Worm (Caenorhabditis elegans) whole organism, early embryonic: ENCODE measurements around the gene H04M03.12.

Experiments
- B0310.2 ChIP-seq: sonication (generic microtip); optimal IDR thresholded peaks from 2 replicates; lab custom pipeline; 2016; ENCODE audit warnings: mild to moderate bottlenecking, missing genetic modification characterization, missing compliant biosample characterization
- F13C5.2 ChIP-seq: sonication (generic microtip); optimal IDR thresholded peaks from 2 replicates; lab custom pipeline; 2017; ENCODE audit warnings: mild to moderate bottlenecking, missing genetic modification characterization, inconsistent platforms, missing compliant biosample characterization
- aly-1 ChIP-seq: sonication (generic microtip); optimal IDR thresholded peaks from 2 replicates; lab custom pipeline; 2016; ENCODE audit warnings: missing genetic modification characterization, missing compliant biosample characterization
- ama-1 ChIP-seq: fragments of 150-350 bp; optimal IDR thresholded peaks from 2 replicates; lab custom pipeline; 2014
- ceh-13 ChIP-seq: fragments of 200-800 bp; sonication (Bioruptor generic); optimal IDR thresholded peaks from 2 replicates; lab custom pipeline; 2018; ENCODE audit warnings: mild to moderate bottlenecking, missing genetic modification characterization, missing compliant biosample characterization
- ceh-36 ChIP-seq: sonication (generic microtip); optimal IDR thresholded peaks from 2 replicates; lab custom pipeline; 2016; ENCODE audit warnings: missing genetic modification characterization, inconsistent platforms, missing compliant biosample characterization
- ets-7 ChIP-seq: sonication (generic microtip); optimal IDR thresholded peaks from 2 replicates; lab custom pipeline; 2016; ENCODE audit warnings: missing genotype, missing genetic modification characterization, missing compliant biosample characterization
- hmg-4 ChIP-seq: fragments of 200-800 bp; sonication (Bioruptor generic); optimal IDR thresholded peaks from 2 replicates; lab custom pipeline; 2018; ENCODE audit warnings: mild to moderate bottlenecking, missing genetic modification characterization, missing compliant biosample characterization
- hnd-1 ChIP-seq: sonication (generic microtip); optimal IDR thresholded peaks from 2 replicates; lab custom pipeline; 2016; ENCODE audit warnings: missing genetic modification characterization, missing compliant biosample characterization
- pes-1 ChIP-seq: fragments of 200-800 bp; sonication (Bioruptor generic); IDR thresholded peaks from 2 replicates; pipeline ENCODE4 v1.3.6; 2022; ENCODE audit warnings: missing genetic modification reagents, missing genetic modification characterization, missing compliant biosample characterization
- scrt-1 ChIP-seq: fragments of 200-800 bp; sonication (Bioruptor generic); IDR thresholded peaks from 2 replicates; pipeline ENCODE4 v1.3.6; 2022; ENCODE audit warnings: missing genetic modification characterization, missing compliant biosample characterization
- sea-1 ChIP-seq: fragments of 200-800 bp; sonication (Bioruptor generic); conservative IDR thresholded peaks from 2 replicates; pipeline ENCODE4 v1.3.6; 2022; ENCODE audit warnings: missing genetic modification characterization, missing compliant biosample characterization
- tbx-11 ChIP-seq: fragments of 200-800 bp; sonication (Bioruptor generic); IDR thresholded peaks from 2 replicates; pipeline ENCODE4 v1.3.6; 2022; ENCODE audit warnings: missing genetic modification characterization, missing compliant biosample characterization
- tra-4 ChIP-seq: sonication (generic microtip); optimal IDR thresholded peaks from 2 replicates; lab custom pipeline; 2017; ENCODE audit warnings: missing genetic modification characterization, missing compliant biosample characterization

The H04M03.12 gene

DNA sequence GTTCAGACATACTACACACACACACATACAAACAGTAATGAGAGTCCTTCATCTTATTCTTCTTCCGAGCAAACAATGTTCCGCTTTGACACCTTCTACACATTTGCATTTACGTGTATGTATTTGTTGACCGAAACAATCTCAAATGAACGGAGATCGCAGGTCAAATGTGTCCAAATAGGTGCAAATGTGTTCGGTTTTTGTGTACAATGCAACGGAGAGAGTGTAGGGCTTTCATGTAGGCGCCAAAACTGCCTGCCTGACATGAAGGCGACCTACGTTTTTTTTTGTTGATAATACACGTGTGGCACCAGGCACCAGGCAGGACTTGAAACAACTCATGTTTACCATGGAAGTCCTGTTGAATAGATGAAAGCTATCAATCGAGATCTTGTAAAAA is 46.2 kb downstream of the H04M03.12 start:
- TF ChIP-seq pes-1 (GFP tag; lab: Robert Waterston, UW): no peak
- no peak for TF ChIP-seq B0310.2 (tag; lab: Kevin White, UChicago)
- TF ChIP-seq F13C5.2 (tag; lab: Kevin White, UChicago): no peak
- no peak for TF ChIP-seq hmg-4 (GFP tag; lab: Kevin White, UChicago)
- no peak for TF ChIP-seq ets-7 (tag; lab: Kevin White, UChicago)
- no peak for TF ChIP-seq aly-1 (tag; lab: Kevin White, UChicago)
- no peak for TF ChIP-seq ama-1
- TF ChIP-seq sea-1 (GFP tag; lab: Robert Waterston, UW): no peak
- no peak for TF ChIP-seq tra-4 (tag; lab: Kevin White, UChicago)

DNA sequence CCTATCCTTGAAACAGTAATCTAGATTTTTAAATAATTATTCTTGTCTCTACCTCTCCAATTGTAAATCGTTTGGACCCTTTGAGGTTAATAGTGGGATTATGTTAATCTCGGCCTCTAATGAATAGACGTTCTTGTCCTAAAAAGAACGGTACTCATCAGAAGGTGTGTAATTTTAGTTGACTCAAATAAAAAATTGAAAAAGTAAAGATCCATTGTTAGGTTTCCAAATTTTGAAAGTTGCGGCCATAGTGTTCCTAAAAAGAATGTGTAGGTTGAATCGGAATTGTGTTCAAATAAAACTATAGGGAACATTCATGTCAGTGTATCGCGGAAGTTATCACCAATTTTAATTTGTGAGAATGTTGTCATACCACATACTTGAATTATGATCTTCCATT is 47.5 kb downstream of the H04M03.12 start:
- TF ChIP-seq sea-1 (GFP tag; lab: Robert Waterston, UW) (no peak), scrt-1 (GFP tag; lab: Robert Waterston, UW) (no peak), ets-7 (tag; lab: Kevin White, UChicago) (no peak), tbx-11 (GFP tag; lab: Robert Waterston, UW) (no peak), pes-1 (GFP tag; lab: Robert Waterston, UW) (no peak), ceh-13 (GFP tag; lab: Kevin White, UChicago) (no peak), ama-1 (no peak), tra-4 (tag; lab: Kevin White, UChicago) (no peak), hnd-1 (tag; lab: Kevin White, UChicago) (no peak), hmg-4 (GFP tag; lab: Kevin White, UChicago) (no peak), ceh-36 (tag; lab: Kevin White, UChicago) (no peak)

DNA sequence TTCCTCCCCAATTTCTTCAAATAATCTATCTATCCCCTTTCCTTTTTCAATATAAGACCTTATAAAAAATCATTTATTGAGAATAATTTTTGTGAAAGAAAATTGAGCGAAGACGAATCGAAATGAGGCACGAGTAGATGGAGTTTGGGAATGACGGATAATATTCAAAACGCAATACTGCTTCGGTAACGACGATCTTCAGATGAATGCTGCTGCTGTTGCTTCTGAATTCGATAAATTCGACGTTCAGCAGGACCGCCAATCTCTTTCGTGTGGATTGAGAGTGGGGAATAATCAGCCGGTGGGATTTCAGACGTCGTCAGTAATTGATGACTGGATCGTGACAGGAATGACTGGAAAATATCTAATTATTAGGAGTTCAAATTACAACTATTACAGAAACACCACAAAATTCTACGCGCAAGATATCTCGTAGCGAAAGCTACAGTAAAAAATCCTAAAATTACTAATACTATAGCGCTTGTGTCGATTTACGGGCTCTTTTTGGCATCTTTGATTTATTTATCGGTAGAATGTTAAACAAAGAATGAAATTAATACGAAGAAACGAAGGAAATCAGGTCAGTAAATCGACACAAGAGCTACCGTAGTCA is 52.3 kb downstream of the H04M03.12 start:
- TF ChIP-seq hmg-4 (GFP tag; lab: Kevin White, UChicago) (no peak), scrt-1 (GFP tag; lab: Robert Waterston, UW) (no peak)
